Fruit fly (Drosophila melanogaster) whole organism, wandering third instar larva: ENCODE measurements around the gene Agxt.

Experiments used
- CG32264 ChIP-seq: fragments of 200-800 bp; sonication (Bioruptor generic); optimal IDR thresholded peaks from 2 replicates; lab custom pipeline; 2016; ENCODE audit warnings: missing biosample characterization, missing genetic modification characterization
- CG9705 ChIP-seq: fragments of 200-800 bp; sonication (Bioruptor generic); optimal IDR thresholded peaks from 2 replicates; lab custom pipeline; 2018; ENCODE audit warnings: missing biosample characterization, mild to moderate bottlenecking, missing genetic modification characterization
- CrebA ChIP-seq: fragments of 200-800 bp; sonication (Bioruptor generic); optimal IDR thresholded peaks from 2 replicates; lab custom pipeline; 2016; ENCODE audit warnings: missing biosample characterization, mild to moderate bottlenecking, missing genetic modification characterization, borderline replicate concordance
- GATAd ChIP-seq: sonication (Bioruptor generic); optimal IDR thresholded peaks from 2 replicates; lab custom pipeline; 2016; ENCODE audit warnings: missing biosample characterization, missing genetic modification characterization
- HLH106 ChIP-seq: fragments of 200-800 bp; optimal IDR thresholded peaks from 3 replicates; lab custom pipeline; 2019; ENCODE audit warnings: missing biosample characterization, mild to moderate bottlenecking, missing genetic modification characterization, moderate library complexity
- Hr78 ChIP-seq: fragments of >200 bp; optimal IDR thresholded peaks from 2 replicates; lab custom pipeline; 2017; ENCODE audit warnings: missing biosample characterization, missing genetic modification characterization
- Hr83 ChIP-seq: fragments of 200-300 bp; sonication (Bioruptor generic); optimal IDR thresholded peaks from 2 replicates; lab custom pipeline; 2016; ENCODE audit warnings: missing biosample characterization, mild to moderate bottlenecking, missing genetic modification characterization, moderate library complexity; ENCODE audit not compliant: poor library complexity, severe bottlenecking
- Myc ChIP-seq: fragments of >200 bp; optimal IDR thresholded peaks from 2 replicates; lab custom pipeline; 2017
- N ChIP-seq: fragments of >200 bp; optimal IDR thresholded peaks from 2 replicates; lab custom pipeline; 2018; ENCODE audit warnings: missing biosample characterization, missing external identifiers, missing genetic modification characterization
- Rel ChIP-seq, 2 experiments: fragments of 200-800 bp; sonication (Bioruptor generic) in 1 of 2; optimal IDR thresholded peaks; 2 replicates in 1 of 2; 3 replicates in 1 of 2; lab custom pipeline; 2016 to 2019; ENCODE audit warnings: mild to moderate bottlenecking in 2 of 2, missing biosample characterization in 2 of 2, missing genetic modification characterization in 2 of 2, moderate library complexity in 1 of 2
- Sp1 ChIP-seq: fragments of 200-800 bp; sonication (Bioruptor generic); optimal IDR thresholded peaks from 3 replicates; lab custom pipeline; 2019; ENCODE audit warnings: missing biosample characterization, mild to moderate bottlenecking, missing genetic modification characterization, moderate library complexity
- Vsx2 ChIP-seq: fragments of 200-300, 225-300 bp; sonication (Bioruptor generic); optimal IDR thresholded peaks from 2 replicates; lab custom pipeline; 2018; ENCODE audit warnings: missing biosample characterization, missing genetic modification characterization; ENCODE audit not compliant: partially characterized antibody
- br ChIP-seq: fragments of 200-800 bp; sonication (Bioruptor generic); optimal IDR thresholded peaks from 2 replicates; lab custom pipeline; 2016; ENCODE audit warnings: missing biosample characterization, missing genetic modification characterization
- brk ChIP-seq: fragments of 200-800 bp; sonication (Bioruptor generic); optimal IDR thresholded peaks from 2 replicates; lab custom pipeline; 2016; ENCODE audit warnings: missing biosample characterization, mild to moderate bottlenecking, missing genetic modification characterization
- dl ChIP-seq, 2 experiments: fragments of 175-275, 200-275 bp in 1 of 2; fragments of 200-275 bp in 1 of 2; sonication (Bioruptor generic); optimal IDR thresholded peaks; lab custom pipeline; 2018; ENCODE audit warnings: mild to moderate bottlenecking in 2 of 2, missing biosample characterization in 2 of 2, missing genetic modification characterization in 2 of 2, moderate library complexity in 2 of 2; ENCODE audit not compliant: partially characterized antibody in 2 of 2, insufficient read depth in 1 of 2
- dmrt93B ChIP-seq: fragments of 200-800 bp; sonication (Bioruptor generic); optimal IDR thresholded peaks from 2 replicates; lab custom pipeline; 2018; ENCODE audit warnings: missing biosample characterization, mild to moderate bottlenecking, missing genetic modification characterization
- dsf ChIP-seq: sonication (Bioruptor generic); optimal IDR thresholded peaks from 2 replicates; lab custom pipeline; 2016; ENCODE audit warnings: missing biosample characterization, missing genetic modification characterization, borderline replicate concordance
- ey ChIP-seq: fragments of 200-800 bp; sonication (Bioruptor generic); optimal IDR thresholded peaks from 2 replicates; lab custom pipeline; 2016; ENCODE audit warnings: missing biosample characterization, missing genetic modification characterization
- foxo ChIP-seq, 2 experiments: fragments of 200-800 bp; sonication (Bioruptor generic); optimal IDR thresholded peaks; 2 replicates in 1 of 2; 3 replicates in 1 of 2; lab custom pipeline; 2016 to 2017; ENCODE audit warnings: missing biosample characterization in 2 of 2, missing genetic modification characterization in 2 of 2
- fru ChIP-seq: fragments of 200-800 bp; sonication (Bioruptor generic); optimal IDR thresholded peaks from 3 replicates; lab custom pipeline; 2016; ENCODE audit warnings: missing biosample characterization, mild to moderate bottlenecking, missing genetic modification characterization
- h ChIP-seq: fragments of 200-800 bp; sonication (Bioruptor generic); optimal IDR thresholded peaks from 3 replicates; lab custom pipeline; 2016; ENCODE audit warnings: missing biosample characterization, mild to moderate bottlenecking, missing genetic modification characterization
- jim ChIP-seq: fragments of 175-275, 200-325 bp; sonication (Bioruptor generic); optimal IDR thresholded peaks from 2 replicates; lab custom pipeline; 2016; ENCODE audit warnings: missing biosample characterization, mild to moderate bottlenecking, missing genetic modification characterization
- pan ChIP-seq: fragments of >200 bp; optimal IDR thresholded peaks from 2 replicates; lab custom pipeline; 2017
- psq ChIP-seq: fragments of 200-800 bp; sonication (Bioruptor generic); optimal IDR thresholded peaks from 3 replicates; lab custom pipeline; 2017; ENCODE audit warnings: missing biosample characterization, mild to moderate bottlenecking, missing genetic modification characterization, moderate library complexity
- rgr ChIP-seq: fragments of 200-800 bp; sonication (Bioruptor generic); optimal IDR thresholded peaks from 3 replicates; lab custom pipeline; 2016; ENCODE audit warnings: missing biosample characterization, mild to moderate bottlenecking, missing genetic modification characterization
- sage ChIP-seq: fragments of 200-800 bp; sonication (Bioruptor generic); optimal IDR thresholded peaks from 2 replicates; lab custom pipeline; 2016; ENCODE audit warnings: missing biosample characterization, mild to moderate bottlenecking, missing genetic modification characterization
- sv ChIP-seq: fragments of 200-800 bp; sonication (Bioruptor generic); optimal IDR thresholded peaks from 3 replicates; lab custom pipeline; 2016; ENCODE audit warnings: missing biosample characterization, missing genetic modification characterization
- woc ChIP-seq: sonication (Bioruptor generic); optimal IDR thresholded peaks from 2 replicates; lab custom pipeline; 2016; ENCODE audit warnings: missing biosample characterization, mild to moderate bottlenecking, missing genetic modification characterization

Gene Agxt

dm6 chrX:6573799-6574198, 45.1 kb downstream of the Agxt start:
- TF ChIP-seq N (GFP tag; lab: Kevin White, UChicago) (no peak), sage (GFP tag; lab: Kevin White, UChicago) (no peak), GATAd (GFP tag; lab: Kevin White, UChicago) (no peak), dmrt93B (GFP tag; lab: Kevin White, UChicago) (peak; percentile 39), foxo (GFP tag; optimal IDR thresholded peaks at IDR 0.05; lab: Kevin White, UChicago) (peak in 1 of 2 experiments; percentile 36), Vsx2 (no peak), br (GFP tag; lab: Kevin White, UChicago) (peak; percentile 26), jim (no peak), pan (lab: Kevin White, UChicago) (no peak), Myc (no peak), woc (GFP tag; lab: Kevin White, UChicago) (no peak), dl (GFP tag; optimal IDR thresholded peaks at IDR 0.05; lab: Kevin White, UChicago; ENCODE audit: insufficient read depth in 1 of 2, partially characterized antibody in 2 of 2) (no peak), CrebA (GFP tag; lab: Kevin White, UChicago) (no peak), psq (GFP tag; lab: Kevin White, UChicago) (no peak), CG9705 (GFP tag; lab: Kevin White, UChicago) (no peak), Sp1 (peak; percentile 49), sv (GFP tag; lab: Kevin White, UChicago) (no peak), Hr83 (GFP tag; lab: Kevin White, UChicago) (no peak), h (GFP tag; lab: Kevin White, UChicago) (peak; percentile 15), brk (no peak)
- TF ChIP-seq, all 38 proteins: peak for 5

dm6 chrX:6574488-6574887, 45.7 kb downstream of the Agxt start:
- peak; percentile 25 for TF ChIP-seq rgr (GFP tag; lab: Kevin White, UChicago)
- TF ChIP-seq foxo (GFP tag; optimal IDR thresholded peaks at IDR 0.05; lab: Kevin White, UChicago), result peak in 1 of 2 experiments; percentile 53
- TF ChIP-seq CG32264 (GFP tag; lab: Kevin White, UChicago), result peak; percentile 1
- no peak for TF ChIP-seq Rel (GFP tag; optimal IDR thresholded peaks at IDR 0.05; lab: Kevin White, UChicago)
- no peak for TF ChIP-seq Rel (tag; optimal IDR thresholded peaks at IDR 0.05; lab: Kevin White, UChicago)
- TF ChIP-seq jim, result no peak
- peak; percentile 18 for TF ChIP-seq br (GFP tag; lab: Kevin White, UChicago)
- no peak for TF ChIP-seq dsf (GFP tag; lab: Kevin White, UChicago)
- peak; percentile 48 for TF ChIP-seq fru
- peak; percentile 20 for TF ChIP-seq Sp1
- TF ChIP-seq HLH106 (tag; lab: Kevin White, UChicago), result peak; percentile 57
- peak; percentile 47 for TF ChIP-seq h (GFP tag; lab: Kevin White, UChicago)
- peak; percentile 30 for TF ChIP-seq dmrt93B (GFP tag; lab: Kevin White, UChicago)
- TF ChIP-seq Hr78 (GFP tag; lab: Kevin White, UChicago), result no peak
- peak; percentile 48 for TF ChIP-seq ey
